Worm (Caenorhabditis elegans) whole organism, L1 larva: ENCODE data around the gene fln-1.

ENCODE experiments used
- ceh-8 ChIP-seq: fragments of 200-800 bp; sonication (Bioruptor generic); optimal IDR thresholded peaks from 2 replicates; lab custom pipeline; 2018; ENCODE audit warnings: mild to moderate bottlenecking, missing genetic modification characterization, moderate library complexity, missing compliant biosample characterization
- ces-1 ChIP-seq: fragments of 150-350 bp; optimal IDR thresholded peaks from 2 replicates; lab custom pipeline; 2014; ENCODE audit warnings: missing biosample characterization, missing genetic modification reagents, missing genetic modification characterization
- pqm-1 ChIP-seq: sonication (generic microtip); optimal IDR thresholded peaks from 3 replicates; lab custom pipeline; 2017; ENCODE audit warnings: missing biosample characterization, missing genetic modification characterization
- tbx-2 ChIP-seq: sonication (generic microtip); optimal IDR thresholded peaks from 2 replicates; lab custom pipeline; 2016; ENCODE audit warnings: missing genetic modification characterization, missing compliant biosample characterization

- TF ChIP-seq tbx-2 (tag; lab: Kevin White, UChicago) (no peak), ceh-8 (GFP tag; lab: Kevin White, UChicago) (no peak), pqm-1 (no peak), ces-1 (no peak)
Measured at ce11 chrIV:378838-379237, 3.0 kb upstream of the fln-1 start.
